Worm (Caenorhabditis elegans): ENCODE data around the gene fbxa-157.

fbxa-157 gene

ce11 chrV:17949093-17949492, 49.5 kb downstream of the fbxa-157 start, which contains the start of gene dpy-21:
Gene dpy-21, minus strand, starts transcription at chrV:17949193.
- TF ChIP-seq klf-2 (GFP tag; conservative IDR thresholded peaks at IDR 0.05) (no peak), ztf-29 (GFP tag; IDR thresholded peaks at IDR 0.05) (no peak), flt-1 (GFP tag; IDR thresholded peaks at IDR 0.05) (no peak), med-1 (GFP tag; optimal IDR thresholded peaks at IDR 0.05; ENCODE audit: insufficient read depth) (no peak), ref-1 (GFP tag; conservative IDR thresholded peaks at IDR 0.05) (no peak), ztf-23 (GFP tag; IDR thresholded peaks at IDR 0.05) (no peak), T22C8.4 (GFP tag; IDR thresholded peaks at IDR 0.05) (no peak), tab-1 (GFP tag; IDR thresholded peaks at IDR 0.05) (no peak), cog-1 (tag; optimal IDR thresholded peaks at IDR 0.05) (no peak)
